Fruit fly (Drosophila melanogaster) whole organism, prepupa: Measurements from ENCODE around the gene CG13002.

Source experiments
- CG11762 ChIP-seq: fragments of 200-800 bp; sonication (Bioruptor generic); optimal IDR thresholded peaks from 3 replicates; lab custom pipeline; 2016; ENCODE audit warnings: missing biosample characterization, missing genetic modification characterization; ENCODE audit not compliant: insufficient read depth
- CG32006 ChIP-seq: fragments of 200-800 bp; sonication (Bioruptor generic); optimal IDR thresholded peaks from 3 replicates; lab custom pipeline; 2017; ENCODE audit warnings: missing biosample characterization, mild to moderate bottlenecking, missing genetic modification characterization
- CG6276 ChIP-seq: fragments of 200-800 bp; sonication (Bioruptor generic); optimal IDR thresholded peaks from 2 replicates; lab custom pipeline; 2017; ENCODE audit warnings: missing biosample characterization, mild to moderate bottlenecking, missing genetic modification characterization
- CG6854 ChIP-seq: fragments of 200-800 bp; sonication (Bioruptor generic); optimal IDR thresholded peaks from 2 replicates; lab custom pipeline; 2017; ENCODE audit warnings: missing biosample characterization, mild to moderate bottlenecking, missing genetic modification characterization
- Eip75B ChIP-seq: fragments of 200-800 bp; sonication (Bioruptor generic); optimal IDR thresholded peaks from 3 replicates; lab custom pipeline; 2016; ENCODE audit warnings: missing biosample characterization, missing genetic modification characterization
- Ets21C ChIP-seq: fragments of 200-800 bp; sonication (Bioruptor generic); optimal IDR thresholded peaks from 3 replicates; lab custom pipeline; 2016; ENCODE audit warnings: missing biosample characterization, missing genetic modification characterization
- Gug ChIP-seq: fragments of 200-800 bp; sonication (Bioruptor generic); IDR thresholded peaks from 2 replicates; pipeline ENCODE4 v1.3.6; 2022; ENCODE audit warnings: missing biosample characterization, missing genetic modification characterization
- OdsH ChIP-seq: fragments of 200-800 bp; sonication (Bioruptor generic); optimal IDR thresholded peaks from 3 replicates; lab custom pipeline; 2016; ENCODE audit warnings: missing biosample characterization, missing genetic modification characterization
- Sox15 ChIP-seq: fragments of 200-800 bp; sonication (Bioruptor generic); optimal IDR thresholded peaks from 3 replicates; lab custom pipeline; 2016; ENCODE audit warnings: missing biosample characterization, missing genetic modification characterization

DNA sequence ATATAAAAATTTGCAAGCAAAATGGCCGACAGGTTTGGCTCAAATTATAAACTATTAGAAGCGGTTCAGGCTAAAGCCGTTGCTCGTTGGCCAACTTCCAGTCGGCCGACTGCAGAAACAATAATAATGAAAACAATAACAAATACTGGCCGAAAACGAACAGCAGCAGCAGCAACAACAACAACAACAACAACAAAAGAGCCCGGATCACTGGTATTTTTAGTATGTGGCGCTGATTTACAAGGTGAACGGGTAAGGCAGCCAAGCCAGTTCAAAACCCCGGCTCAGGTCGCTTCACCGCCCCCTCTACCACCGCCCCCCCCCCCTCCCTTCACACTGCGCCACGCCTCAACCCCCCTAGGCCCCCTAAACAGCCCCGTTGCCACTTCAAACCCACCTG, 10.7 kb downstream of the CG13002 start:
- TF ChIP-seq Eip75B (GFP tag; lab: Kevin White, UChicago) (no peak), OdsH (no peak), Sox15 (GFP tag; lab: Kevin White, UChicago) (no peak), CG11762 (GFP tag; lab: Kevin White, UChicago) (no peak), CG32006 (GFP tag; lab: Kevin White, UChicago) (no peak), CG6276 (GFP tag; lab: Kevin White, UChicago) (no peak), Ets21C (no peak), Gug (GFP tag; lab: Robert Waterston, UW) (no peak), CG6854 (GFP tag; lab: Kevin White, UChicago) (no peak)
